Fruit fly (Drosophila melanogaster) whole organism, embryonic: ENCODE measurements around the gene ago.

Source experiments
- ATbp ChIP-seq: fragments of 200-800 bp; sonication (Bioruptor generic); optimal IDR thresholded peaks from 2 replicates; lab custom pipeline; 2017; ENCODE audit warnings: missing biosample characterization, mild to moderate bottlenecking, missing genetic modification characterization, missing genetic modification reagents
- Adf1 ChIP-seq: fragments of 200-800 bp; sonication (Bioruptor generic); IDR thresholded peaks from 2 replicates; pipeline ENCODE4 v1.3.6; 2022; ENCODE audit warnings: missing biosample characterization, missing genetic modification characterization
- Antp ChIP-seq: fragments of 200-800 bp; sonication (Bioruptor generic); optimal IDR thresholded peaks from 3 replicates; lab custom pipeline; 2016; ENCODE audit warnings: missing biosample characterization, missing genetic modification characterization
- Asciz ChIP-seq: fragments of 200-800 bp; sonication (Bioruptor generic); optimal IDR thresholded peaks from 2 replicates; lab custom pipeline; 2017; ENCODE audit warnings: missing biosample characterization, mild to moderate bottlenecking, missing genetic modification characterization, missing genetic modification reagents
- B-H2 ChIP-seq: fragments of 200-800 bp; sonication (Bioruptor generic); optimal IDR thresholded peaks from 2 replicates; lab custom pipeline; 2018; ENCODE audit warnings: missing biosample characterization, mild to moderate bottlenecking, missing genetic modification characterization
- CG11085 ChIP-seq: fragments of 200-800 bp; sonication (Bioruptor generic); IDR thresholded peaks from 2 replicates; pipeline ENCODE4 v1.3.6; 2022; ENCODE audit warnings: missing biosample characterization, missing genetic modification characterization
- CG11093 ChIP-seq: fragments of 200-800 bp; sonication (Bioruptor generic); IDR thresholded peaks from 3 replicates; pipeline ENCODE4 v1.3.6; 2022; ENCODE audit warnings: missing biosample characterization, missing genetic modification characterization
- CG13624 ChIP-seq: fragments of 200-800 bp; sonication (Bioruptor generic); optimal IDR thresholded peaks from 2 replicates; lab custom pipeline; 2016; ENCODE audit warnings: missing biosample characterization, missing genetic modification characterization
- CG14860 ChIP-seq: fragments of 200-800 bp; sonication (Bioruptor generic); IDR thresholded peaks from 3 replicates; pipeline ENCODE4 v1.3.6; 2022; ENCODE audit warnings: missing biosample characterization, missing genetic modification characterization; ENCODE audit not compliant: partially characterized antibody
- CG15073 ChIP-seq: fragments of 200-800 bp; sonication (Bioruptor generic); optimal IDR thresholded peaks from 2 replicates; lab custom pipeline; 2016; ENCODE audit warnings: missing biosample characterization, missing genetic modification characterization
- CG16779 ChIP-seq: fragments of 200-800 bp; sonication (Bioruptor generic); IDR thresholded peaks from 2 replicates; pipeline ENCODE4 v1.3.6; 2022; ENCODE audit warnings: missing biosample characterization, missing genetic modification characterization
- CG17186 ChIP-seq: fragments of 200-800 bp; sonication (Bioruptor generic); optimal IDR thresholded peaks from 3 replicates; lab custom pipeline; 2017; ENCODE audit warnings: missing biosample characterization, missing genetic modification reagents, missing genetic modification characterization
- CG17612 ChIP-seq: fragments of 200-800 bp; sonication (Bioruptor generic); IDR thresholded peaks from 2 replicates; pipeline ENCODE4 v1.3.6; 2022; ENCODE audit warnings: missing biosample characterization, missing genetic modification characterization
- CG3065 ChIP-seq: fragments of 200-800 bp; sonication (Bioruptor generic); optimal IDR thresholded peaks from 2 replicates; lab custom pipeline; 2016; ENCODE audit warnings: missing biosample characterization, missing genetic modification characterization
- CG5245 ChIP-seq: fragments of 200-800 bp; sonication (Bioruptor generic); optimal IDR thresholded peaks from 3 replicates; lab custom pipeline; 2016; ENCODE audit warnings: missing biosample characterization, missing genetic modification characterization
- CG6175 ChIP-seq: fragments of 200-800 bp; sonication (Bioruptor generic); IDR thresholded peaks from 3 replicates; pipeline ENCODE4 v1.3.6; 2022; ENCODE audit warnings: missing biosample characterization, missing genetic modification characterization
- CG6254 ChIP-seq: fragments of 200-800 bp; sonication (Bioruptor generic); optimal IDR thresholded peaks from 3 replicates; lab custom pipeline; 2017; ENCODE audit warnings: mild to moderate bottlenecking, missing biosample characterization, missing genetic modification reagents, missing genetic modification characterization
- CG6689 ChIP-seq: fragments of 200-800 bp; sonication (Bioruptor generic); IDR thresholded peaks from 2 replicates; pipeline ENCODE4 v1.3.6; 2022; ENCODE audit warnings: missing biosample characterization, missing genetic modification characterization
- CG7839 ChIP-seq: fragments of 200-800 bp; sonication (Bioruptor generic); optimal IDR thresholded peaks from 3 replicates; lab custom pipeline; 2018; ENCODE audit warnings: missing biosample characterization, mild to moderate bottlenecking, missing genetic modification characterization, moderate library complexity
- CG7963 ChIP-seq: fragments of 200-800 bp; sonication (Bioruptor generic); IDR thresholded peaks from 3 replicates; pipeline ENCODE4 v1.3.6; 2022; ENCODE audit warnings: missing biosample characterization, missing genetic modification characterization; ENCODE audit not compliant: partially characterized antibody
- CG8281 ChIP-seq: fragments of 200-800 bp; sonication (Bioruptor generic); optimal IDR thresholded peaks from 2 replicates; lab custom pipeline; 2018; ENCODE audit warnings: missing biosample characterization, mild to moderate bottlenecking, missing genetic modification characterization, moderate library complexity
- CG9876 ChIP-seq: fragments of 200-800 bp; sonication (Bioruptor generic); optimal IDR thresholded peaks from 2 replicates; lab custom pipeline; 2016; ENCODE audit warnings: missing biosample characterization, missing genetic modification characterization
- CTCF ChIP-seq: fragments of 200-800 bp; sonication (Bioruptor generic); optimal IDR thresholded peaks from 2 replicates; lab custom pipeline; 2017; ENCODE audit warnings: missing biosample characterization, mild to moderate bottlenecking, missing genetic modification characterization, moderate library complexity
- Dip2 ChIP-seq: fragments of 200-800 bp; sonication (Bioruptor generic); IDR thresholded peaks from 2 replicates; pipeline ENCODE4 v1.3.6; 2022; ENCODE audit warnings: missing biosample characterization, missing genetic modification characterization
- Doc3 ChIP-seq: fragments of 200-800 bp; sonication (Bioruptor generic); IDR thresholded peaks from 3 replicates; pipeline ENCODE4 v1.3.6; 2022; ENCODE audit warnings: missing biosample characterization, missing genetic modification characterization; ENCODE audit not compliant: partially characterized antibody
- Hand ChIP-seq: fragments of 200-800 bp; sonication (Bioruptor generic); optimal IDR thresholded peaks from 2 replicates; lab custom pipeline; 2017; ENCODE audit warnings: mild to moderate bottlenecking, missing biosample characterization, missing genetic modification reagents, missing genetic modification characterization
- Oli ChIP-seq: fragments of 200-800 bp; sonication (Bioruptor generic); optimal IDR thresholded peaks from 2 replicates; lab custom pipeline; 2018; ENCODE audit warnings: missing biosample characterization, mild to moderate bottlenecking, missing genetic modification characterization, moderate library complexity
- Sin3A ChIP-seq: fragments of >200 bp; optimal IDR thresholded peaks from 2 replicates; lab custom pipeline; 2018
- Sox102F ChIP-seq: fragments of 200-800 bp; sonication (Bioruptor generic); optimal IDR thresholded peaks from 2 replicates; lab custom pipeline; 2018; ENCODE audit warnings: missing biosample characterization, mild to moderate bottlenecking, missing genetic modification characterization, moderate library complexity
- Tbp ChIP-seq: fragments of >200 bp; optimal IDR thresholded peaks from 2 replicates; lab custom pipeline; 2018; ENCODE audit warnings: missing biosample characterization, missing genetic modification characterization
- Usf ChIP-seq: fragments of 200-800 bp; sonication (Bioruptor generic); optimal IDR thresholded peaks from 2 replicates; lab custom pipeline; 2017; ENCODE audit warnings: missing genotype, missing biosample characterization, missing genetic modification characterization
- az2 ChIP-seq: fragments of 200-800 bp; sonication (Bioruptor generic); optimal IDR thresholded peaks from 3 replicates; lab custom pipeline; 2016; ENCODE audit warnings: missing biosample characterization, missing genetic modification characterization
- cato ChIP-seq: fragments of 200-800 bp; sonication (Bioruptor generic); optimal IDR thresholded peaks from 2 replicates; lab custom pipeline; 2016; ENCODE audit warnings: missing biosample characterization, missing genetic modification characterization, borderline replicate concordance
- dimm ChIP-seq: fragments of 200-800 bp; sonication (Bioruptor generic); IDR thresholded peaks from 2 replicates; pipeline ENCODE4 v1.3.6; 2022; ENCODE audit warnings: missing biosample characterization, missing genetic modification characterization
- dpn ChIP-seq, 2 experiments: fragments of 200-800 bp; sonication (Bioruptor generic); optimal IDR thresholded peaks; 3 replicates each; lab custom pipeline; 2016; ENCODE audit warnings: missing biosample characterization in 2 of 2, missing genetic modification characterization in 2 of 2
- h ChIP-seq: fragments of >200 bp; optimal IDR thresholded peaks from 2 replicates; lab custom pipeline; 2017
- hb ChIP-seq: fragments of 200-800 bp; sonication (Bioruptor generic); IDR thresholded peaks from 3 replicates; pipeline ENCODE4 v1.3.6; 2022; ENCODE audit warnings: missing biosample characterization, missing genetic modification characterization; ENCODE audit not compliant: partially characterized antibody
- inv ChIP-seq: fragments of 200-800 bp; sonication (Bioruptor generic); IDR thresholded peaks from 2 replicates; pipeline ENCODE4 v1.3.6; 2022; ENCODE audit warnings: missing biosample characterization, missing genetic modification characterization; ENCODE audit not compliant: partially characterized antibody
- kay ChIP-seq: fragments of 200-800 bp; sonication (Bioruptor generic); optimal IDR thresholded peaks from 2 replicates; lab custom pipeline; 2016; ENCODE audit warnings: missing biosample characterization, missing genetic modification characterization
- klu ChIP-seq: fragments of 200-800 bp; sonication (Bioruptor generic); IDR thresholded peaks from 2 replicates; pipeline ENCODE4 v1.3.6; 2022; ENCODE audit warnings: missing biosample characterization, missing genetic modification characterization
- lola ChIP-seq, 3 experiments: fragments of >200 bp in 2 of 3; fragments of 200-800 bp in 1 of 3; sonication (Bioruptor generic) in 1 of 3; optimal IDR thresholded peaks; 2 replicates each; lab custom pipeline; 2017 to 2019; ENCODE audit warnings: missing biosample characterization in 3 of 3, missing genetic modification characterization in 3 of 3, mild to moderate bottlenecking in 1 of 3, moderate library complexity in 1 of 3
- mirr ChIP-seq: fragments of 200-800 bp; sonication (Bioruptor generic); optimal IDR thresholded peaks from 3 replicates; lab custom pipeline; 2018; ENCODE audit warnings: missing biosample characterization, mild to moderate bottlenecking, missing genetic modification characterization
- nom ChIP-seq: fragments of 200-800 bp; sonication (Bioruptor generic); optimal IDR thresholded peaks from 2 replicates; lab custom pipeline; 2017; ENCODE audit warnings: missing biosample characterization, missing genetic modification characterization, mild to moderate bottlenecking, moderate library complexity, missing genetic modification reagents
- pita ChIP-seq: fragments of 200-800 bp; sonication (Bioruptor generic); optimal IDR thresholded peaks from 2 replicates; lab custom pipeline; 2017; ENCODE audit warnings: missing biosample characterization, mild to moderate bottlenecking, missing genetic modification characterization
- pros ChIP-seq: fragments of 200-800 bp; sonication (Bioruptor generic); optimal IDR thresholded peaks from 3 replicates; lab custom pipeline; 2019; ENCODE audit warnings: missing biosample characterization, mild to moderate bottlenecking, missing genetic modification characterization, moderate library complexity
- pum ChIP-seq: fragments of 200-800 bp; sonication (Bioruptor generic); optimal IDR thresholded peaks from 2 replicates; lab custom pipeline; 2016; ENCODE audit warnings: missing biosample characterization, missing genetic modification characterization
- seq ChIP-seq: fragments of 200-800 bp; sonication (Bioruptor generic); IDR thresholded peaks from 2 replicates; pipeline ENCODE4 v1.3.6; 2022; ENCODE audit warnings: missing biosample characterization, missing genetic modification characterization
- sim ChIP-seq: fragments of 200-800 bp; sonication (Bioruptor generic); IDR thresholded peaks from 2 replicates; pipeline ENCODE4 v1.3.6; 2022; ENCODE audit warnings: missing biosample characterization, missing genetic modification characterization
- sna ChIP-seq: fragments of 200-800 bp; sonication (Bioruptor generic); IDR thresholded peaks from 2 replicates; pipeline ENCODE4 v1.3.6; 2022; ENCODE audit warnings: missing biosample characterization, missing genetic modification characterization; ENCODE audit not compliant: partially characterized antibody
- tll ChIP-seq, 2 experiments: fragments of 200-800 bp in 1 of 2; fragments of >200 bp in 1 of 2; sonication (Bioruptor generic) in 1 of 2; optimal IDR thresholded peaks; 2 replicates each; lab custom pipeline; 2017 to 2019; ENCODE audit warnings: missing biosample characterization in 2 of 2, missing genetic modification characterization in 2 of 2, mild to moderate bottlenecking in 1 of 2, moderate library complexity in 1 of 2

Gene ago

DNA sequence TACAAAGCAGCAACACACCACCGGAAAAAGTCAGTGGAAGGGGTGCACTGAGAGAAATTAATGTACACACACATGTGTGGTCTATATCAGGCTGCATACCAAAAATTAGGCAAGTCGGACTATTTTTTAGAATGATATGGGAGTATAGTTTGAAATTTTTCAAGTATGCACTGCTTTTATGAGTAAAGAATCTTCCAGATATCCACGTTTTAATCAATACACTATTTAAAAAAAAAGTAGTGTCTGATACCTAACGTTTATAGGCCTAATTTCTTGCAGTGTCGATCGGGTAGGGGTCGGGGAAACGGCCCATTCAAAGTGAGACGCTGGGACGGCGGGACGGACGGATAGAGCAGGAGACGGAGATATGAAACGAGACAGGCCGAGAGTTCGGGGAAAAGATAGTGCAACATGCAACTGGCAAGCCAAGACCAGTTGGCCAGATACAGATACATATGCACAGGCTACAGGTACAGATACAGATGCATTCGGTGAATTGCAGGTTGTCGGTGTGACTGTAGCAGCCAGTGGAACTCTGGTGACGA, 23.7 kb downstream of the ago start (continued):
- TF ChIP-seq mirr (GFP tag; lab: Kevin White, UChicago) (no peak), nom (GFP tag; lab: Kevin White, UChicago) (peak; percentile 89), klu (GFP tag; lab: Robert Waterston, UW) (peak; percentile 69), CG8281 (tag; lab: Kevin White, UChicago) (peak; percentile 79), CG5245 (peak; percentile 93), tll (GFP tag; optimal IDR thresholded peaks at IDR 0.05; lab: Kevin White, UChicago) (peak; percentile 85 to 93), Sox102F (peak; percentile 96), Tbp (no peak), Asciz (GFP tag; lab: Kevin White, UChicago) (peak; percentile 92), inv (no peak), kay (GFP tag; lab: Kevin White, UChicago) (peak; percentile 83), CG7963 (no peak), h (no peak), pita (GFP tag; lab: Kevin White, UChicago) (no peak), Hand (GFP tag; lab: Kevin White, UChicago) (peak; percentile 57), dpn (GFP tag; optimal IDR thresholded peaks at IDR 0.05; lab: Kevin White, UChicago) (peak; percentile 91 to 93), Oli (tag; lab: Kevin White, UChicago) (peak; percentile 96), Usf (peak; percentile 86), CG3065 (peak; percentile 84), CG17612 (GFP tag; lab: Robert Waterston, UW) (peak; percentile 40; the same call in 1 of the 2 replicates), CG13624 (GFP tag; lab: Kevin White, UChicago) (peak; percentile 76), sna (GFP tag; lab: Robert Waterston, UW) (no peak), az2 (GFP tag; lab: Kevin White, UChicago) (peak; percentile 95), CG17186 (GFP tag; lab: Kevin White, UChicago) (peak; percentile 79), pros (GFP tag; lab: Kevin White, UChicago) (peak; percentile 90), pum (GFP tag; lab: Kevin White, UChicago) (peak; percentile 96), Adf1 (GFP tag; lab: Robert Waterston, UW) (no peak), cato (peak; percentile 91), CG6175 (GFP tag; lab: Robert Waterston, UW) (no peak), CG7839 (tag; lab: Kevin White, UChicago) (peak; percentile 95), sim (peak; percentile 86), CG16779 (GFP tag; lab: Robert Waterston, UW) (no peak), Doc3 (no peak), CG9876 (GFP tag; lab: Kevin White, UChicago) (peak; percentile 77), CG11085 (GFP tag; lab: Robert Waterston, UW) (peak; percentile 39; the same call in 1 of the 2 replicates), seq (peak; percentile 77), CG14860 (GFP tag; lab: Robert Waterston, UW) (no peak), CG6254 (GFP tag; lab: Kevin White, UChicago) (peak; percentile 95), Antp (GFP tag; lab: Kevin White, UChicago) (peak; percentile 89), CG15073 (GFP tag; lab: Kevin White, UChicago) (peak; percentile 66), CG11093 (GFP tag; lab: Robert Waterston, UW) (peak; percentile 90), lola (GFP tag; optimal IDR thresholded peaks at IDR 0.05; lab: Kevin White, UChicago) (peak in 1 of 3 experiments; percentile 99), hb (GFP tag; lab: Robert Waterston, UW) (no peak), CTCF (peak; percentile 44), dimm (GFP tag; lab: Robert Waterston, UW) (peak; percentile 71), Dip2 (GFP tag; lab: Robert Waterston, UW) (no peak), Sin3A (no peak), CG6689 (GFP tag; lab: Robert Waterston, UW) (peak; percentile 95), ATbp (GFP tag; lab: Kevin White, UChicago) (peak; percentile 93), B-H2 (GFP tag; lab: Kevin White, UChicago) (no peak)
